Fruit fly (Drosophila melanogaster): Measurements from ENCODE around the gene myo.

Gene myo

dm6 chr4:697463-697862 is 1.6 kb upstream of the myo start, which contains the start of gene ey (continued):
- TF ChIP-seq CG10565 (GFP tag; optimal IDR thresholded peaks at IDR 0.05) (no peak), CG8924 (tag; optimal IDR thresholded peaks at IDR 0.05) (peak; percentile 81), vfl (GFP tag; optimal IDR thresholded peaks at IDR 0.05) (no peak), sisA (GFP tag; IDR thresholded peaks at IDR 0.05) (no peak), CG10267 (tag; optimal IDR thresholded peaks at IDR 0.05) (peak; percentile 43), psq (GFP tag; optimal IDR thresholded peaks at IDR 0.05) (no peak), CG2116 (GFP tag; optimal IDR thresholded peaks at IDR 0.05) (peak; percentile 67), jumu (GFP tag; optimal IDR thresholded peaks at IDR 0.05) (no peak), gfzf (GFP tag; optimal IDR thresholded peaks at IDR 0.05) (peak; percentile 55), CG16815 (GFP tag; optimal IDR thresholded peaks at IDR 0.05) (no peak), CG10979 (tag; optimal IDR thresholded peaks at IDR 0.05) (no peak), ftz-f1 (GFP tag; optimal IDR thresholded peaks at IDR 0.05) (no peak), Hmx (GFP tag; optimal IDR thresholded peaks at IDR 0.05) (no peak), zf30C (GFP tag; optimal IDR thresholded peaks at IDR 0.05) (peak; percentile 53), Antp (GFP tag; optimal IDR thresholded peaks at IDR 0.05) (no peak), CG12769 (tag; optimal IDR thresholded peaks at IDR 0.05) (peak; percentile 33), jing (GFP tag; optimal IDR thresholded peaks at IDR 0.05) (no peak), insv (GFP tag; optimal IDR thresholded peaks at IDR 0.05) (peak in 1 of 2 experiments; percentile 24), CG2712 (tag; optimal IDR thresholded peaks at IDR 0.05) (peak; percentile 31), Nf-YC (tag; optimal IDR thresholded peaks at IDR 0.05) (peak; percentile 41), CG33213 (GFP tag; optimal IDR thresholded peaks at IDR 0.05) (peak; percentile 90), Usf (GFP tag; optimal IDR thresholded peaks at IDR 0.05) (no peak), dmrt99B (tag; optimal IDR thresholded peaks at IDR 0.05) (no peak), Scr (GFP tag; IDR thresholded peaks at IDR 0.05; ENCODE audit: partially characterized antibody) (peak; percentile 4; the same call in 1 of the 2 replicates), CG1602 (GFP tag; optimal IDR thresholded peaks at IDR 0.05) (no peak), Eip74EF (GFP tag; optimal IDR thresholded peaks at IDR 0.05) (no peak), CG14710 (tag; optimal IDR thresholded peaks at IDR 0.05) (peak; percentile 35), ssp (GFP tag; IDR thresholded peaks at IDR 0.05) (peak; percentile 21; the same call in 1 of the 2 replicates), ro (GFP tag; IDR thresholded peaks at IDR 0.05) (no peak), luna (GFP tag; optimal IDR thresholded peaks at IDR 0.05) (no peak), pzg (GFP tag; optimal IDR thresholded peaks at IDR 0.05) (peak; percentile 89), pfk (GFP tag; optimal IDR thresholded peaks at IDR 0.05) (no peak), CG1603 (tag; optimal IDR thresholded peaks at IDR 0.05) (peak; percentile 79), klu (GFP tag; IDR thresholded peaks at IDR 0.05) (no peak), B-H2 (GFP tag; optimal IDR thresholded peaks at IDR 0.05) (peak; percentile 15), Hmr (GFP tag; optimal IDR thresholded peaks at IDR 0.05) (peak; percentile 92), CG1647 (GFP tag; optimal IDR thresholded peaks at IDR 0.05) (no peak), Sox100B (GFP tag; optimal IDR thresholded peaks at IDR 0.05) (no peak), Six4 (GFP tag; optimal IDR thresholded peaks at IDR 0.05) (no peak), CG8478 (optimal IDR thresholded peaks at IDR 0.05) (no peak), trem (tag; optimal IDR thresholded peaks at IDR 0.05) (peak; percentile 71), CG5180 (GFP tag; optimal IDR thresholded peaks at IDR 0.05) (no peak), gem (tag; optimal IDR thresholded peaks at IDR 0.05) (peak; percentile 28), Ets97D (GFP tag; optimal IDR thresholded peaks at IDR 0.05) (peak; percentile 63), pros (GFP tag; optimal IDR thresholded peaks at IDR 0.05) (no peak), Fer3 (tag; optimal IDR thresholded peaks at IDR 0.05) (peak; percentile 17), CG4328 (GFP tag; optimal IDR thresholded peaks at IDR 0.05) (no peak), onecut (GFP tag; IDR thresholded peaks at IDR 0.05) (peak; percentile 88), CG2202 (tag; optimal IDR thresholded peaks at IDR 0.05) (peak; percentile 9), CG6689 (GFP tag; IDR thresholded peaks at IDR 0.05) (no peak), HmgZ (tag; optimal IDR thresholded peaks at IDR 0.05) (peak; percentile 83)
